Worm (Caenorhabditis elegans): Measurements from ENCODE around the gene fbxc-28.

- TF ChIP-seq ZK546.5 (tag; optimal IDR thresholded peaks at IDR 0.05) (no peak), ceh-28 (tag; optimal IDR thresholded peaks at IDR 0.05) (no peak), ceh-44 (GFP tag; IDR thresholded peaks at IDR 0.05) (no peak), T26A8.4 (GFP tag; IDR thresholded peaks at IDR 0.05) (no peak), nhr-11 (tag; optimal IDR thresholded peaks at IDR 0.05) (no peak), dmd-6 (GFP tag; IDR thresholded peaks at IDR 0.05) (no peak), F26F4.8 (GFP tag; conservative IDR thresholded peaks at IDR 0.05) (no peak), hlh-30 (tag; optimal IDR thresholded peaks at IDR 0.05; ENCODE audit: insufficient read depth) (no peak), lin-13 (GFP tag; optimal IDR thresholded peaks at IDR 0.05) (no peak), ceh-32 (tag; optimal IDR thresholded peaks at IDR 0.05; ENCODE audit: poor library complexity) (no peak), hmg-1.1 (GFP tag; IDR thresholded peaks at IDR 0.05) (no peak), F49E8.2 (tag; optimal IDR thresholded peaks at IDR 0.05; ENCODE audit: borderline replicate concordance) (no peak)
Observed at ce11 chrII:915780-916179, 7.8 kb upstream of the fbxc-28 start, which contains the start of gene fbxc-29.
